Worm (Caenorhabditis elegans) whole organism, late embryonic: ENCODE data around the gene F08G12.3.

Experiments used
- C08G9.2 ChIP-seq: sonication (generic microtip); optimal IDR thresholded peaks from 2 replicates; lab custom pipeline; 2016; ENCODE audit warnings: mild to moderate bottlenecking, missing genetic modification characterization, moderate library complexity, missing compliant biosample characterization
- T23F11.4 ChIP-seq: fragments of 200-800 bp; sonication (Bioruptor generic); optimal IDR thresholded peaks from 2 replicates; lab custom pipeline; 2018; ENCODE audit warnings: mild to moderate bottlenecking, missing genetic modification characterization, missing compliant biosample characterization
- elt-4 ChIP-seq: sonication (generic microtip); optimal IDR thresholded peaks from 2 replicates; lab custom pipeline; 2016; ENCODE audit warnings: missing genetic modification characterization, missing compliant biosample characterization
- nhr-11 ChIP-seq: fragments of 150-350 bp; optimal IDR thresholded peaks from 2 replicates; lab custom pipeline; 2014; ENCODE audit warnings: missing biosample characterization, missing genetic modification characterization
- odd-2 ChIP-seq: sonication (generic microtip); optimal IDR thresholded peaks from 2 replicates; lab custom pipeline; 2017; ENCODE audit warnings: antibody characterized with exemption, mild to moderate bottlenecking, missing genetic modification characterization, missing compliant biosample characterization
- pha-4 ChIP-seq: fragments of 150-350 bp; optimal IDR thresholded peaks from 2 replicates; lab custom pipeline; 2018; ENCODE audit warnings: missing biosample characterization, missing genetic modification reagents, missing genetic modification characterization
- sox-4 ChIP-seq: sonication (generic microtip); optimal IDR thresholded peaks from 2 replicates; lab custom pipeline; 2017; ENCODE audit warnings: mild to moderate bottlenecking, missing genetic modification characterization, inconsistent platforms, missing compliant biosample characterization
- unc-86 ChIP-seq: sonication (generic microtip); optimal IDR thresholded peaks from 2 replicates; lab custom pipeline; 2016; ENCODE audit warnings: missing genetic modification characterization, missing compliant biosample characterization
- zip-5 ChIP-seq: sonication (generic microtip); optimal IDR thresholded peaks from 2 replicates; lab custom pipeline; 2016; ENCODE audit warnings: missing genetic modification characterization, missing compliant biosample characterization

DNA sequence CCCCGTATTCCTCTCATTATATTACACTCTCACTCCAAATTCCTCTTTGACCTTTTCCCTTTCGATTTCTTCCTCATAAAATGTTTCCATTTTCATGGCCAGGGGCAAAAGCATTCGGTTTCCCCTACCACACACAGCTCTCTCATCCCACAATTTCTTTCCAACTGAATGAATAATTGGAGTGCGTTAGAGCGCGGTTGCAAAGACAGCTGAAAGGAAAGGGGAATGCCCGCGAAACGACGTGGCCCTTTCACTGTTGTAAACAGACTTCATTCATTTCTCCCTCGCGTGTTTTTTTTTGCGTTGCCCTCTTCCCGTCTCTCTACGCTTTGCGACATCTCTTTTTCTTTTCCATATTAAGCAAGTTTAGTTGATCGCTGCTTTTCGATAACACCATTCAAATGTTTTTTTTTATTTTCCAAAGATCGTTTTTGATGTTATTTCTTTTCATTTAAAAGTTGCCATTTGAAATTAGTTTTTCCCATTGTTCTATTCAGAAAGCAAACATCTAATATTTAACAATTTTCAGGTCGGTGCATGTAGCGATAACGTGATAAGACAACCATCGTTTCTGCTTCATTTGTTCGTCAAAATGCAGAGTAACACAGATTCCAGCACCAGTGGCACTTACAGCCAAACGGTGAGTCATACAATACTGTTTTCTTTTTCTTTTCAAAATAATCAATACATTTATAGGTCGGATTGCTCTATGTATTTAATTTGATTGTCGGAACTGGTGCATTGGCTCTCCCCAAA, 37.6 kb upstream of the F08G12.3 start, which contains the start of gene C03A3.2:
- TF ChIP-seq zip-5 (tag; lab: Kevin White, UChicago): no peak
- TF ChIP-seq pha-4 (tag; lab: Kevin White, UChicago): no peak
- TF ChIP-seq T23F11.4: no peak
- no peak for TF ChIP-seq odd-2 (tag; lab: Kevin White, UChicago)
- no peak for TF ChIP-seq nhr-11 (tag; lab: Kevin White, UChicago)
- TF ChIP-seq sox-4 (tag; lab: Kevin White, UChicago): no peak
- TF ChIP-seq unc-86 (tag; lab: Kevin White, UChicago): no peak
- no peak for TF ChIP-seq elt-4 (tag; lab: Kevin White, UChicago)
- TF ChIP-seq C08G9.2 (tag; lab: Kevin White, UChicago): no peak
